Fruit fly (Drosophila melanogaster): ENCODE data around the gene CG43102.

CG43102 gene

DNA sequence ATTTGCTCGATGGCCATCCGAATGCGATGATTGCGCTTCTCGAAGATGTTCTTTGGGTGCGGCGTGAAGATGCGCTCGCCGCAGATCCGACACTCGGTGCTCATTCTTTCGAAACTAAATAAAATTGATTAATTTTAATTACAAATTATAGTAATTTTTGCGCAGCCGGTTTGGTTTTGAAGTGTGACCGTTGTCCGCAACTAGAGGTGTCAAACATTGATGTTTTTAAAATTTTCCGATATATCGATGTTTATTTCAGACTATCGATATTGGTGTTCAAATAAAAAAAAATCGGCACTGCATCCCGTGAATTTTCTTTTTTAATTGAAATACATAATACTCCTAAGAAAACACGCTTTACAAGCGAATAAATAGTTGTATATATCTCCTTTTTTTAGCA lies 14.7 kb upstream of the CG43102 start, which contains the start of gene Odj (continued):
- TF ChIP-seq CG1529 (GFP tag; optimal IDR thresholded peaks at IDR 0.05) (no peak), Sry-β (GFP tag; optimal IDR thresholded peaks at IDR 0.05) (no peak), ci (GFP tag; IDR thresholded peaks at IDR 0.05) (no peak), fd102C (GFP tag; optimal IDR thresholded peaks at IDR 0.05) (no peak), Dek (tag; optimal IDR thresholded peaks at IDR 0.05) (peak; percentile 15), Hey (tag; optimal IDR thresholded peaks at IDR 0.05) (no peak), zfh1 (GFP tag; IDR thresholded peaks at IDR 0.05) (no peak), cas (GFP tag; IDR thresholded peaks at IDR 0.05) (no peak), ssp (GFP tag; IDR thresholded peaks at IDR 0.05) (no peak), CG15696 (tag; optimal IDR thresholded peaks at IDR 0.05) (no peak), nau (GFP tag; optimal IDR thresholded peaks at IDR 0.05) (no peak), CG8359 (GFP tag; optimal IDR thresholded peaks at IDR 0.05; ENCODE audit: borderline replicate concordance) (no peak), toy (GFP tag; IDR thresholded peaks at IDR 0.05) (no peak), CG3163 (GFP tag; optimal IDR thresholded peaks at IDR 0.05) (no peak), CG18011 (GFP tag; optimal IDR thresholded peaks at IDR 0.05) (no peak), CG17385 (GFP tag; optimal IDR thresholded peaks at IDR 0.05) (no peak), CG5953 (GFP tag; IDR thresholded peaks at IDR 0.05) (no peak), Max (GFP tag; optimal IDR thresholded peaks at IDR 0.05) (no peak), Hr78 (GFP tag; optimal IDR thresholded peaks at IDR 0.05) (no peak), CG15073 (GFP tag; optimal IDR thresholded peaks at IDR 0.05) (no peak), HLH3B (GFP tag; IDR thresholded peaks at IDR 0.05) (no peak), CG17361 (GFP tag; IDR thresholded peaks at IDR 0.05) (0 out of 3 replicates have a peak, but pooled peaks have one; percentile 20), CG14014 (GFP tag; IDR thresholded peaks at IDR 0.05) (no peak), nmo (GFP tag; optimal IDR thresholded peaks at IDR 0.05) (peak; percentile 41), CG4424 (GFP tag; optimal IDR thresholded peaks at IDR 0.05) (no peak), mam (GFP tag; optimal IDR thresholded peaks at IDR 0.05) (peak; percentile 14), insv (GFP tag; optimal IDR thresholded peaks at IDR 0.05) (no peak), Nf-YC (tag; optimal IDR thresholded peaks at IDR 0.05) (peak; percentile 17), Opbp (GFP tag; IDR thresholded peaks at IDR 0.05; ENCODE audit: partially characterized antibody) (peak; percentile 93), CG4617 (GFP tag; optimal IDR thresholded peaks at IDR 0.05; ENCODE audit: borderline replicate concordance) (peak; percentile 51), her (GFP tag; optimal IDR thresholded peaks at IDR 0.05) (no peak), exex (tag; optimal IDR thresholded peaks at IDR 0.05) (no peak), Jarid2 (GFP tag; optimal IDR thresholded peaks at IDR 0.05) (no peak), CG11695 (GFP tag; IDR thresholded peaks at IDR 0.05) (no peak), ken (GFP tag; IDR thresholded peaks at IDR 0.05) (no peak), phol (tag; optimal IDR thresholded peaks at IDR 0.05) (peak; percentile 32), NFAT (GFP tag; IDR thresholded peaks at IDR 0.05) (peak; percentile 25; the same call in 1 of the 2 replicates), CG2889 (GFP tag; IDR thresholded peaks at IDR 0.05) (no peak), CG7556 (GFP tag; optimal IDR thresholded peaks at IDR 0.05) (no peak), fd96Cb (tag; optimal IDR thresholded peaks at IDR 0.05) (no peak), Awh (GFP tag; IDR thresholded peaks at IDR 0.05) (no peak), CG34224 (GFP tag; IDR thresholded peaks at IDR 0.05; ENCODE audit: partially characterized antibody) (peak; percentile 98), Ada2b (GFP tag; IDR thresholded peaks at IDR 0.05) (no peak), Fer2 (tag; optimal IDR thresholded peaks at IDR 0.05) (no peak), run (tag; optimal IDR thresholded peaks at IDR 0.05) (no peak), CG12659 (GFP tag; optimal IDR thresholded peaks at IDR 0.05) (peak; percentile 63), wdn (GFP tag; IDR thresholded peaks at IDR 0.05) (no peak), tll (GFP tag; optimal IDR thresholded peaks at IDR 0.05) (no peak), CG6689 (GFP tag; IDR thresholded peaks at IDR 0.05) (no peak), Lpt (GFP tag; optimal IDR thresholded peaks at IDR 0.05) (no peak), CG3838 (GFP tag; optimal IDR thresholded peaks at IDR 0.05) (no peak)

Measured in whole organism, embryonic.